Worm (Caenorhabditis elegans): ENCODE data around the gene F14F8.14.

DNA sequence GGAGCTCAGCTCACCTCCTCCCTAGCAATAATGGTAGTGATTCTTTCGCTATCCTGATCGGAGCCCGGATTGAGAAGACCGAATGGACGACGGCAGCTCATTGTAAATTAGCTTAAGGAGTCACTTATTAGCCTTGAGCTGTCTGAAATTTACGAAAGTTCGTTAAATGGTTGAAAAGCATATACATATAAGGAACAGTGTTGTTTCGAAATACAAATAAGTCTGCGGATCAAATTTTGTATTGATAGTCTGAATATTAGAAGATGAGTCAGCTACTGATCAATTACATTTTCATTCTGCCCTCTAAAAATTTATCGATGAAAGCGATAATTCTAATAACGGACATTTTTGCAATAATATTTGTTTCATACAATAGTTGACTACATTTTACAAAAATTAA lies at the start of gene F14F8.14:
- TF ChIP-seq pqm-1 (tag; optimal IDR thresholded peaks at IDR 0.05): no peak
- no peak for TF ChIP-seq zag-1 (tag; optimal IDR thresholded peaks at IDR 0.05)
- TF ChIP-seq hlh-11 (tag; optimal IDR thresholded peaks at IDR 0.05): no peak

Data from whole organism, L4 larva.